Worm (Caenorhabditis elegans): ENCODE results near the gene C29F3.3.

DNA sequence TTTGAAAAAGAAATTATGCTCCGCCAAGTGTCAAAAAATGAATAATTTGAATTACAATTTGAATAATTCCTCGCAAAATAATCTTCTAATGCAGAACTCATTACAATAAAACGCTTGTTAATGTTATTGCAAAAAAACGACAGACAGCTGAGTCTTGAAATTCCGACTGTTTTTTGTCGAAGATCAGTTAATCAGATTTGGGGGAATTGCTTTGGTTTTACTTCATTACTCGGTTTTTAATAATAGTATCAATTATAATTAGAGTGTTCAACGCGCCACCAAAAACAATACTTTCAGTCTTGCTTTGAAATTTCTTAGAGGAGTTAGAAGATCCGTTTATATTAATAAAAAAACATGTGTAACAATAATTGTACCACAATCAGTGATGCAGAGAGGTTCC, 30.7 kb upstream of the C29F3.3 start, which contains the start of gene srh-122:
- TF ChIP-seq ama-1 (optimal IDR thresholded peaks at IDR 0.05) (no peak), pes-1 (GFP tag; IDR thresholded peaks at IDR 0.05) (no peak), ceh-13 (GFP tag; optimal IDR thresholded peaks at IDR 0.05) (no peak), B0310.2 (tag; optimal IDR thresholded peaks at IDR 0.05) (no peak), hmbx-1 (tag; optimal IDR thresholded peaks at IDR 0.05) (no peak), tbx-11 (GFP tag; IDR thresholded peaks at IDR 0.05) (no peak), hnd-1 (tag; optimal IDR thresholded peaks at IDR 0.05) (no peak), flt-1 (GFP tag; IDR thresholded peaks at IDR 0.05) (no peak), aly-1 (tag; optimal IDR thresholded peaks at IDR 0.05) (no peak), hmg-4 (GFP tag; optimal IDR thresholded peaks at IDR 0.05) (no peak), F13C5.2 (tag; optimal IDR thresholded peaks at IDR 0.05) (no peak), ets-7 (tag; optimal IDR thresholded peaks at IDR 0.05) (no peak), ceh-36 (tag; optimal IDR thresholded peaks at IDR 0.05) (no peak)
